Worm (Caenorhabditis elegans): ENCODE results near the gene fbxa-94.

Gene fbxa-94

DNA sequence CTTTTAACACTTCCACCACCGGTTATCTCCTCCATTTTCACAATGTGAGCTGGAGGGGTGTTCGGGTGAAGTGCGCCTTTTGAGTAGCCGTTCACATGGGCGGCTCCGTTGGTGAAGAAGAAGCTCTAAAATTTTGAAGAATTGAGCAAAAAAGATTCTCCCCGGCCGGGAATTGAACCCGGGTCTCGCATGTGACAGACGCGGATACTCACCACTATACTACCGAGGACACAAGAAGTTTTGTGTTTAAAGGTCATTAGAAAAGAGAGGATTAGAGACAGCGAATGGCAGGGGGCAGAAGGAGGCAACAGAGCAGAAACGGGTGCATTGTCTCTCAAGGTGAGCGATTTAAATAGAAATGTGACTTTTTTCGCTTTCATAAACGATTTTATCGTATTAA lies 21.1 kb upstream of the fbxa-94 start:
- TF ChIP-seq Y5F2A.4 (GFP tag; optimal IDR thresholded peaks at IDR 0.05): peak; percentile 47
- no peak for TF ChIP-seq ceh-82 (tag; optimal IDR thresholded peaks at IDR 0.05)
- TF ChIP-seq daf-16 (GFP tag; optimal IDR thresholded peaks at IDR 0.05): peak in 1 of 2 experiments; percentile 28
- peak; percentile 32 for TF ChIP-seq daf-16 (tag; optimal IDR thresholded peaks at IDR 0.05)
- no peak for TF ChIP-seq F37D6.2 (tag; optimal IDR thresholded peaks at IDR 0.05)
- TF ChIP-seq lin-29 (GFP tag; IDR thresholded peaks at IDR 0.05): peak; percentile 60; the same call in 1 of the 2 replicates
- TF ChIP-seq nhr-25 (tag; optimal IDR thresholded peaks at IDR 0.05; ENCODE audit: borderline replicate concordance, insufficient read depth): no peak
- TF ChIP-seq dve-1 (tag; optimal IDR thresholded peaks at IDR 0.05; ENCODE audit: insufficient read depth): no peak
- 0 out of 2 replicates have a peak, but pooled peaks have one; percentile 60 for TF ChIP-seq Y75B8A.6 (GFP tag; IDR thresholded peaks at IDR 0.05)
- peak; percentile 25 for TF ChIP-seq nhr-48 (tag; optimal IDR thresholded peaks at IDR 0.05)
- TF ChIP-seq F10B5.3 (tag; optimal IDR thresholded peaks at IDR 0.05): no peak
- TF ChIP-seq nhr-6 (tag; optimal IDR thresholded peaks at IDR 0.05): peak; percentile 25
- peak; percentile 45 for TF ChIP-seq rbr-2 (tag; optimal IDR thresholded peaks at IDR 0.05)
- no peak for TF ChIP-seq ceh-62 (tag; optimal IDR thresholded peaks at IDR 0.05)
- peak; percentile 82 for TF ChIP-seq madf-9 (GFP tag; conservative IDR thresholded peaks at IDR 0.05)
- no peak for TF ChIP-seq fkh-10 (GFP tag; optimal IDR thresholded peaks at IDR 0.05)
- TF ChIP-seq cey-2 (tag; optimal IDR thresholded peaks at IDR 0.05; ENCODE audit: borderline replicate concordance, insufficient read depth): no peak
- TF ChIP-seq pha-4 (GFP tag; IDR thresholded peaks at IDR 0.05): peak; percentile 90
- TF ChIP-seq pha-4 (tag; optimal IDR thresholded peaks at IDR 0.05): no peak
- TF ChIP-seq lir-3 (tag; optimal IDR thresholded peaks at IDR 0.05): peak; percentile 47
- TF ChIP-seq dmd-8 (GFP tag; IDR thresholded peaks at IDR 0.05): peak; percentile 91
- peak; percentile 50 for TF ChIP-seq mxl-3 (GFP tag; optimal IDR thresholded peaks at IDR 0.05)
- peak in 1 of 2 experiments; percentile 35 for TF ChIP-seq hif-1 (tag; optimal IDR thresholded peaks at IDR 0.05)
- TF ChIP-seq Y48G9A.11 (GFP tag; IDR thresholded peaks at IDR 0.05): peak; percentile 47; the same call in 1 of the 2 replicates
- no peak for TF ChIP-seq nhr-11 (tag; optimal IDR thresholded peaks at IDR 0.05)
- TF ChIP-seq zip-2 (tag; optimal IDR thresholded peaks at IDR 0.05): no peak
- TF ChIP-seq dpl-1 (GFP tag; optimal IDR thresholded peaks at IDR 0.05): peak; percentile 10
- TF ChIP-seq F49E8.2 (tag; optimal IDR thresholded peaks at IDR 0.05; ENCODE audit: borderline replicate concordance): peak; percentile 2
- no peak for TF ChIP-seq daf-19 (GFP tag; conservative IDR thresholded peaks at IDR 0.05)
- TF ChIP-seq ceh-44 (GFP tag; IDR thresholded peaks at IDR 0.05): 0 out of 2 replicates have a peak, but pooled peaks have one; percentile 29
- TF ChIP-seq unc-39 (tag; optimal IDR thresholded peaks at IDR 0.05): no peak
- peak; percentile 89 for TF ChIP-seq lim-7 (GFP tag; IDR thresholded peaks at IDR 0.05)
- no peak for TF ChIP-seq nhr-237 (tag; optimal IDR thresholded peaks at IDR 0.05)
- peak; percentile 52 for TF ChIP-seq mes-2 (tag; optimal IDR thresholded peaks at IDR 0.05; ENCODE audit: poor library complexity, severe bottlenecking)
- TF ChIP-seq lsy-2 (tag; optimal IDR thresholded peaks at IDR 0.05): peak in 1 of 2 experiments; percentile 27
- no peak for TF ChIP-seq ZK337.2 (GFP tag; IDR thresholded peaks at IDR 0.05)
- no peak for TF ChIP-seq ZK546.5 (tag; optimal IDR thresholded peaks at IDR 0.05)
- TF ChIP-seq mxl-2 (GFP tag; conservative IDR thresholded peaks at IDR 0.05): no peak
- TF ChIP-seq snpc-4 (tag; optimal IDR thresholded peaks at IDR 0.05): no peak
- peak; percentile 95 for TF ChIP-seq egl-43 (GFP tag; IDR thresholded peaks at IDR 0.05)
- peak; percentile 90 for TF ChIP-seq hlh-30 (tag; optimal IDR thresholded peaks at IDR 0.05; ENCODE audit: insufficient read depth)
- no peak for TF ChIP-seq fos-1 (tag; optimal IDR thresholded peaks at IDR 0.05)
- TF ChIP-seq spr-1 (tag; optimal IDR thresholded peaks at IDR 0.05): peak; percentile 46
- no peak for TF ChIP-seq zag-1 (tag; optimal IDR thresholded peaks at IDR 0.05)
- TF ChIP-seq unc-130 (GFP tag; optimal IDR thresholded peaks at IDR 0.05): peak; percentile 52
- peak; percentile 73 for TF ChIP-seq sdz-12 (GFP tag; optimal IDR thresholded peaks at IDR 0.05)
- no peak for TF ChIP-seq ztf-7 (tag; optimal IDR thresholded peaks at IDR 0.05)
- TF ChIP-seq ceh-32 (tag; optimal IDR thresholded peaks at IDR 0.05; ENCODE audit: poor library complexity): no peak
- no peak for TF ChIP-seq lin-15B (tag; optimal IDR thresholded peaks at IDR 0.05)
- TF ChIP-seq lin-1 (GFP tag; IDR thresholded peaks at IDR 0.05): no peak
- no peak for TF ChIP-seq gei-8 (GFP tag; optimal IDR thresholded peaks at IDR 0.05)

Data from whole organism, L4 larva.